Worm (Caenorhabditis elegans) whole organism, midembryonic: Measurements from ENCODE around the gene Y50D4A.4.

Experiments used
- cog-1 ChIP-seq: sonication (generic microtip); optimal IDR thresholded peaks from 2 replicates; lab custom pipeline; 2016; ENCODE audit warnings: missing genetic modification characterization, missing compliant biosample characterization
- flt-1 ChIP-seq: fragments of 200-800 bp; sonication (Bioruptor generic); IDR thresholded peaks from 2 replicates; pipeline ENCODE4 v1.3.6; 2022; ENCODE audit warnings: missing genetic modification characterization, missing compliant biosample characterization
- tab-1 ChIP-seq: fragments of 200-800 bp; sonication (Bioruptor generic); IDR thresholded peaks from 2 replicates; pipeline ENCODE4 v1.3.6; 2022; ENCODE audit warnings: missing genetic modification characterization, missing compliant biosample characterization

DNA sequence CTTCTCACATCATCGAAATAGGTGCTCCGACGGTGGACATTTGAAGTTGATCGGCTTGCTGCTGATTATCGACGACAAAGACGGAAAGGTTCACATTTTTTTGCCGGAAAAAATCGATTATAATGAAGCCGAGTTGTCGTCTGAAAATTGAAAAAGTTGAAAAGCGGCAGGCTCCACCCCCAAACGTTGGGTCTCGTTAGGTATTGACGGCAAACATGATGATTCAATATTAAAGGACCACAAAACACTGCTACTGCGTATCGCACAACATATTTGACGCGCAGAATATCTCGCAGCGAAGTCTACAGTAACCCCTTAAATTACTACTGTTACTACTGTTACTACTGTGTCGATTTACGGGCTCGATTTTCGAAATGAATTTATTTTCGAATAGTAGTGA is 37.7 kb downstream of the Y50D4A.4 start:
- TF ChIP-seq flt-1 (GFP tag; lab: Robert Waterston, UW) (no peak), tab-1 (GFP tag; lab: Robert Waterston, UW) (no peak), cog-1 (tag; lab: Kevin White, UChicago) (no peak)
